Worm (Caenorhabditis elegans): Measurements from ENCODE around the gene tbg-1.

tbg-1 gene

DNA sequence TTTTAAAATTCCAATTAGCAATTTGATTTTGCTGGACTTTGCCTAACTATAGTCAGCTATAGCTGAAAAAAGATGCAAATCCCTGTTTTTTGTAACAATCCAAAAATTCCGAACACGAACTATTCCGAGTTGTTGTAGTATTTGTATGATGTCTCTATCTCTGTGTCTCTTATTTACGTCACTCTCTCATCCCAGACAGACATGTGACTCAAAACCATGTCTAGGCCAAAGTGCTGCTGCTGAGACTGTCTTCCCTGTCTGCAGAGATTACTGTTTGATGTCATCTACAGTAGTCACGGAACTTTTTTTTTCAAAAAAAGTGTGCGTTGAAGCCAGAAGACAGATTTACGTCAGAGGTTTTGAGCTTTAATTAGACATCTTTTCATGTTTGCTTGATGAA is 37.3 kb upstream of the tbg-1 start:
- no peak for TF ChIP-seq ahr-1 (tag; optimal IDR thresholded peaks at IDR 0.05)
- TF ChIP-seq hlh-30 (tag; optimal IDR thresholded peaks at IDR 0.05; ENCODE audit: insufficient read depth) = peak; percentile 48

DNA sequence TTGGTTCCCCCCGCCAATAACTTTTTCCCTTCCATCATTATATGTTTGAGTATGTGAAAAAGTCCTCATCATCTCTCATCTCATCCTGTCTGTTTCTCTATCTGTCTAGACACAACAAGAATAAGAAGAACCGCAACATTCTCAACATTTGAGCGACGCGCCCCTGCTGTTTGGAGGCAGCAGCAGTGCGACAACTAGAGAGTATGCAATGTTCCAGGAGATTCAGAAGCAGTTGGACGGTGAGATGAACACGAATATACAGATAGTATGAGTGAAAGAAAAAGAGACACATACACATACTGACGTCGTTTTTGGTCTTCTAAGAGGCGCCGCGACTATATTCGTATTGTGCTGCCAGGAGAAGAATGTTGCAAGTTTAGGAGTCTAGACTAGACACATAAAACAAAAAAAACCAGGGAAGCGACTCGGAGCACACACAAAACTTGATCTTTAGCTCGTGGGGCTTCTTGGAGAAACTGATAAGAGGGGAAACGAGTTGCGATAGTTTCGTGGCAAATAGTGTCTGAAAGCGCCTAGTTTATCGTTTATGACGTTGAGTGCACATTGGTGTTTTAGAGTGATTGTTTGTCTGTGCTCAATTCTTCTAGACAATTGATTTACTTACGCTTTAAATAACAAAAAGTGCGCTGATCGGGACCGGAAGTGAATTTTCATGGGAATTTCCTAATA is 36.7 kb upstream of the tbg-1 start:
- TF ChIP-seq elt-2 (tag; optimal IDR thresholded peaks at IDR 0.05) (peak; percentile 15), ref-2 (tag; optimal IDR thresholded peaks at IDR 0.05) (no peak), unc-55 (GFP tag; optimal IDR thresholded peaks at IDR 0.05) (peak; percentile 51), rnt-1 (tag; optimal IDR thresholded peaks at IDR 0.05) (peak; percentile 13), ceh-45 (GFP tag; IDR thresholded peaks at IDR 0.05) (no peak), syd-9 (tag; optimal IDR thresholded peaks at IDR 0.05) (no peak), nfya-1 (tag; optimal IDR thresholded peaks at IDR 0.05) (peak; percentile 19)

DNA sequence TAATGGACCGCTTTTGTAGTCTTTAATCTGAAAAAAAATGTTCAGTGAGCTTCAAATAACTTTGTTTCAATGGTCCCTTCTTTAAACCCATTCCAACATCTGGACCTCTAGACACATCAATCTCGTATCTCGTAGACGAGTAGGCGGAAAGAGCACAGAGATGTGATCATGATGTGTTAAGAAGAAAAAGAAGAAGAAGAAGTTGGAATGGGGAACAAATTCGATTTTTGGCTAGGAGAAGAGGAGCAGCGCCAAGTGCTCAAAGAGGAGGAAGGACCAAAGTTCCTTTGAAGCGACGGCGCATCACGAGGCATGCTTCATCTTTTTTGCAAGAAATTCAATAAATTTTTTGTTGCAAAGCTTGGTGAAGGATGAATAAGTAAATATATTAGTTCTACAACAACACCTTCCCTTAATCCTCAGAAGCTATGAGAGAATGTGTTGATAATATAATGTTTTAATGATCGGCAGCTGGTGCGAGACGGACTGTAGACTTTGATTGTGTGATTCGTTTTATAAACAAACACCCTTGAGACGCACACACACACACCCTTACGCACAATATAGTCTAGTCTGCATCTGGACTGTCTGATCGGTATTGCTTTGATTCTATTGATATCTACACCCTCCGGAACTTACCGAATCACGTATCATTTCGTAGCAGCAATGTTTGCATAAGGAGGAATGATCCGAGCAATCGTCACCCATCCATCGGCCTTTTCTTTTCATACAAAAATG is 35.7 kb upstream of the tbg-1 start:
- TF ChIP-seq unc-42 (tag; optimal IDR thresholded peaks at IDR 0.05) (peak; percentile 46), fkh-6 (tag; optimal IDR thresholded peaks at IDR 0.05) (no peak), unc-86 (tag; optimal IDR thresholded peaks at IDR 0.05) (no peak), odd-2 (tag; optimal IDR thresholded peaks at IDR 0.05) (peak; percentile 13)

DNA sequence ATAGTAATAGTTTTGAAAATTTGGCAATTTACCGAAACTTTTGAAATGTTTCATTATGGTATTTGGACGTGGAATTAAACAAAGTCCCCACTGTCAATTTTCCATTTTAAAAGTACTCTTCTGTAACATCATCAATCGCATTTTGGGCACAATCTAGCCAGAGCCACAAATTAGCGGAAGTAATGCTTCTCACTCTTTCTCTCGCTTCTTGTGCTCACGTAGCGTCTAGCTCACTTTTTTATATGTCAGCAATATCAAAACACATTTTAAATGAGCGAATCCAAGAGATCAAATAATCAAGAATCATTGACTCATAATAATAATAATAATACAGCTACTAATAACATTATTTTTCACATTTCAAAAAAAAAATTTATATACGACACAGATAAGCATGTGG is 35.0 kb upstream of the tbg-1 start:
- TF ChIP-seq unc-3 (GFP tag; conservative IDR thresholded peaks at IDR 0.05) (no peak), unc-3 (tag; optimal IDR thresholded peaks at IDR 0.05) (no peak), hlh-30 (tag; optimal IDR thresholded peaks at IDR 0.05; ENCODE audit: insufficient read depth) (no peak), nfya-1 (tag; optimal IDR thresholded peaks at IDR 0.05) (no peak), unc-86 (tag; optimal IDR thresholded peaks at IDR 0.05) (no peak), C38D4.7 (GFP tag; optimal IDR thresholded peaks at IDR 0.05) (no peak), tbx-7 (tag; optimal IDR thresholded peaks at IDR 0.05) (no peak), mec-3 (tag; optimal IDR thresholded peaks at IDR 0.05; ENCODE audit: borderline replicate concordance) (no peak), ceh-30 (tag; optimal IDR thresholded peaks at IDR 0.05) (no peak), pros-1 (tag; optimal IDR thresholded peaks at IDR 0.05) (no peak), ets-4 (tag; optimal IDR thresholded peaks at IDR 0.05) (no peak)

DNA sequence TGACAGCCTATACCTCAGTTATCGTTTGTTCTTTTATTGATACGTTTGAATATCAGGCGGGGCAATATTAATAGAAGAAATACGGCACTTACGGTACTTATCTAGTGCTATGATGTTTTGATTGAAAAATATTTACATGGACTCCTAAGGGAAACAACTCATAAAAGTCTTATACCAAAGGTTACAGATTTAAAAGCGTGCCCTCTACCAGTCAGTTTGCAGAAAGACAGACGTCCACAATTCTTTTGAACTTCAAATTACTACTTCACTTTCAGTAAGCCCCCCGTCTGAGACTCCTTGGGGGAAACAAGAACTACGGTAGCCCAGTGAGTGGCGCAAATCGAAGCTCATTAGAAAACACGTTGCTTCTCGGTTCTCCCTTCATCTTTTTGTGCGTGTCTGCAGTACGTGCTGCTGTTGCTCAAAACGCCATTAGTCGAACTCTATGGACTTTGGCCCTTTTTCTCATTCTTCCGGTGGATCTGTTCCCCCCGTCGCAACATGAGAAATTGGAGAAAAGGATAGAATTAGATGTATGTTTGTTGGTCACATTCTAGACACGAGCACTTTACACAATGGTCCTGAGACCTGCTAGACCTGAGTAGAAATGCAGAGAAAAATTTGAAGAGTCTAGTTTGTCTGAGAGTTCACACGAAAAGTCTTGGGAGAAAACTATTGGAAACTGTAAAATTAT is 33.5 kb upstream of the tbg-1 start:
- TF ChIP-seq unc-55 (GFP tag; optimal IDR thresholded peaks at IDR 0.05) (no peak), fax-1 (tag; optimal IDR thresholded peaks at IDR 0.05) (no peak), ceh-18 (tag; optimal IDR thresholded peaks at IDR 0.05) (peak; percentile 49)

DNA sequence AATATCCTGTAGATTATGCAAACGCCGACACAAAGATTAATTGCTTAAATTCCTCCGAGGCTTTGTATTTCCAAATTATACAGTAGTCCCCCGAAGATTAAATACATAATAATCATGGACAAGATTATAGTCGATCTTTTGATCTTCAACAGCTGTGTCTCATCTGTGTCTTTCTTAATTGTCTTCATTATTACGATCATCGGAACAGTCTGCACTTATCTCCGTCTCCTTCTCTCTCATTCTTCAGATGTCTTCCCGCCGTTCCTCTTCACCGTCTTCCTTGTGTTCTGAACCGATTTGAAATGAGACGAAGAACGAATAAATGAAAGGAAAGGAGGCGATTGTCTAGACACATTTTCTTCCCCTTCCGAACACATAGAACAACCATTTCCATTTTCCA is 32.2 kb upstream of the tbg-1 start:
- peak; percentile 40 for TF ChIP-seq hlh-8 (tag; optimal IDR thresholded peaks at IDR 0.05)
- TF ChIP-seq syd-9 (tag; optimal IDR thresholded peaks at IDR 0.05) = no peak
- no peak for TF ChIP-seq hlh-6 (tag; optimal IDR thresholded peaks at IDR 0.05)
- no peak for TF ChIP-seq ceh-24 (tag; optimal IDR thresholded peaks at IDR 0.05)
- TF ChIP-seq unc-42 (tag; optimal IDR thresholded peaks at IDR 0.05) = no peak

DNA sequence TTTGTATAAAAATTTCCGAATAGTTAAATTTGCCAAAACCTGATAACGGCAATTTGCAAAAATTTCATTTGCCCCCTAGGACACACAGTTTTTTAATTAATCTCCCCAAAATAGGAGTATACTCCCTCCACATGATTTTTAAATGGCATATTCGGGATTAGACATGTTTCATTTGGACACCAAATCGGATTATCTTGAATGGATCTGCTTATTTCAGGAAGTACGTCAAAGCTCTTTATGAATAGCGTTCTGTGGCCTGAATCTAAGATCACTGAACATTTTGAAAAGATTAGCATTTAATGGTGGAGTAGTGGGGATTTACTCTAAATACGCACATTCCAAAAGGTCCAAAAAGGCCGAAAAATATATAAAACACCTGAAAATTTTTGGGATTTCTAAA is 29.6 kb upstream of the tbg-1 start:
- TF ChIP-seq rnt-1 (tag; optimal IDR thresholded peaks at IDR 0.05) (no peak), zip-5 (tag; optimal IDR thresholded peaks at IDR 0.05) (no peak), hlh-8 (tag; optimal IDR thresholded peaks at IDR 0.05) (no peak), npax-4 (tag; optimal IDR thresholded peaks at IDR 0.05) (no peak), madf-2 (tag; optimal IDR thresholded peaks at IDR 0.05) (no peak), nhr-11 (tag; optimal IDR thresholded peaks at IDR 0.05) (no peak), pat-9 (tag; optimal IDR thresholded peaks at IDR 0.05) (no peak)
